Fruit fly (Drosophila melanogaster) whole organism, pupa: ENCODE measurements around the gene Acp65Aa.

ENCODE experiments used
- CG10348 ChIP-seq: fragments of 200-800 bp; sonication (Bioruptor generic); IDR thresholded peaks from 2 replicates; pipeline ENCODE4 v1.3.6; 2022; ENCODE audit warnings: missing biosample characterization, missing genetic modification characterization
- CG14655 ChIP-seq: fragments of 200-800 bp; sonication (Bioruptor generic); optimal IDR thresholded peaks from 3 replicates; lab custom pipeline; 2017; ENCODE audit warnings: mild to moderate bottlenecking, missing biosample characterization, missing genetic modification reagents, missing genetic modification characterization
- CG17806 ChIP-seq: fragments of 200-800 bp; sonication (Bioruptor generic); optimal IDR thresholded peaks from 2 replicates; lab custom pipeline; 2018; ENCODE audit warnings: missing biosample characterization, mild to moderate bottlenecking, missing genetic modification characterization, moderate library complexity
- CG32121 ChIP-seq: fragments of 200-800 bp; sonication (Bioruptor generic); IDR thresholded peaks from 2 replicates; pipeline ENCODE4 v1.3.6; 2022; ENCODE audit warnings: missing biosample characterization, missing genetic modification characterization
- CG8159 ChIP-seq: fragments of 200-800 bp; sonication (Bioruptor generic); optimal IDR thresholded peaks from 3 replicates; lab custom pipeline; 2018; ENCODE audit warnings: missing biosample characterization, mild to moderate bottlenecking, missing genetic modification characterization, moderate library complexity
- CG8301 ChIP-seq: fragments of 200-800 bp; sonication (Bioruptor generic); optimal IDR thresholded peaks from 2 replicates; lab custom pipeline; 2018; ENCODE audit warnings: missing biosample characterization, mild to moderate bottlenecking, missing genetic modification characterization
- Pif1B ChIP-seq: fragments of 200-800 bp; sonication (Bioruptor generic); optimal IDR thresholded peaks from 3 replicates; lab custom pipeline; 2016; ENCODE audit warnings: missing biosample characterization, missing genetic modification characterization
- Snoo ChIP-seq: fragments of 200-800 bp; sonication (Bioruptor generic); optimal IDR thresholded peaks from 3 replicates; lab custom pipeline; 2017; ENCODE audit warnings: missing biosample characterization, mild to moderate bottlenecking, missing genetic modification characterization, inconsistent platforms
- gl ChIP-seq: fragments of 200-800 bp; sonication (Bioruptor generic); optimal IDR thresholded peaks from 2 replicates; lab custom pipeline; 2018; ENCODE audit warnings: missing biosample characterization, mild to moderate bottlenecking, missing genetic modification characterization

DNA sequence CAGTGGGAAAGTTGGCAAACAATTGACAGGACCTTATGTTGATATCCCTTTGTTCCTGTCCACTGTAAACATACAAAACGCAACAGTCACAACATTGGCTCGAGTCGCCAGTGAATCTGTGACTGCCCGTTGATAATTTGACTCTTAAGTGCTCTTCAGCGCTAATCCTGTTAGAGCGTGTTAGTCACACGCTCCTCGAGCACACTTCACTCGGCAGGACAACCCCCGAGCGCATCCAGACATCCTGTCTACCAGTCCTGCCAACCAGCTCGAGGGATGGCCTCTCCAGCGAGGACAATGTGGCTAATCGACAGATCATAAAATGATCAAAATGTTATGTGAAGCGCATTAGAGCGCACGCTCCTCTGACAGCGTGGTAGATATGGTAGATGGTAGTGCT, 48.0 kb downstream of the Acp65Aa start:
- TF ChIP-seq Snoo (no peak), CG8159 (tag; lab: Kevin White, UChicago) (no peak), CG17806 (tag; lab: Kevin White, UChicago) (no peak), CG32121 (no peak), Pif1B (GFP tag; lab: Kevin White, UChicago) (no peak), CG14655 (no peak), CG8301 (tag; lab: Kevin White, UChicago) (no peak), CG10348 (GFP tag; lab: Robert Waterston, UW) (no peak), gl (tag; lab: Kevin White, UChicago) (no peak)
